Worm (Caenorhabditis elegans): ENCODE data around the gene Y39A3A.3.

DNA sequence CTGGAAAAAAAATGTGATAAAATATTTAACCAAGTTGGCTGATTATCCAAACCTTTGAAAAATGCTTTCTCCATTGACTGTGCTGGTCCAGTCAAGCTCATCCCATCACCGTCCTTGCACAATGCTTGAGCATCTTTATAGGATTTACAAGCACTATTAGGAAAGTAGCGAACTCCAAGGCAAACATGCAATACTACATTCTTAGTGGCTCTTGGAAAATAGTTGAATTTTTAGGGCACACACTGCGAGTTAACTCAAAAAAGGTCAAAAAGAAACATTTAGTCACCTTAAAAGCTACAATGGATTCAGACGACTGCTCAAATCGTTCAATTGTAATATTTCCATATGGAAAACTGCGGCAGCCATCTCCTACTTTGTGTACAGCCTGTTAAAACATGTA, 14.1 kb downstream of the Y39A3A.3 start, which contains the start of gene M01E10.3:
- TF ChIP-seq W03F9.2 (tag; optimal IDR thresholded peaks at IDR 0.05) (no peak), him-1 (tag; optimal IDR thresholded peaks at IDR 0.05) (no peak)
